Fruit fly (Drosophila melanogaster): Measurements from ENCODE around the gene CG42827.
A peak's percentile ranks its signal among the peaks of the same experiment; 100 is the strongest.

- peak; percentile 14 for TF ChIP-seq Hr39 (GFP tag; optimal IDR thresholded peaks at IDR 0.05)
- peak; percentile 77 for TF ChIP-seq Hr4 (GFP tag; optimal IDR thresholded peaks at IDR 0.05)
- no peak for TF ChIP-seq vri (GFP tag; optimal IDR thresholded peaks at IDR 0.05)
- no peak for TF ChIP-seq CG9139 (GFP tag; optimal IDR thresholded peaks at IDR 0.05)
- TF ChIP-seq CG16779 (tag; optimal IDR thresholded peaks at IDR 0.05) = no peak
- no peak for TF ChIP-seq lz (GFP tag; optimal IDR thresholded peaks at IDR 0.05)
- no peak for TF ChIP-seq CG10669 (GFP tag; optimal IDR thresholded peaks at IDR 0.05)
- peak; percentile 57 for TF ChIP-seq CG4318 (GFP tag; optimal IDR thresholded peaks at IDR 0.05)
- TF ChIP-seq cyc (GFP tag; optimal IDR thresholded peaks at IDR 0.05) = no peak
- no peak for TF ChIP-seq CG8632 (GFP tag; optimal IDR thresholded peaks at IDR 0.05)
- TF ChIP-seq CG3032 (tag; optimal IDR thresholded peaks at IDR 0.05) = peak; percentile 3
Measured at dm6 chr3R:23386907-23387306, 14.2 kb downstream of the CG42827 start.
